Worm (Caenorhabditis elegans) whole organism, L2 larva: ENCODE results near the gene F10E9.4.

Experiments
- C34F6.9 ChIP-seq: fragments of 150-350 bp; optimal IDR thresholded peaks from 2 replicates; lab custom pipeline; 2014; ENCODE audit warnings: missing biosample characterization, missing genetic modification characterization
- Y55F3AM.14 ChIP-seq: fragments of 200-800 bp; sonication (Bioruptor generic); optimal IDR thresholded peaks from 2 replicates; lab custom pipeline; 2018; ENCODE audit warnings: mild to moderate bottlenecking, missing genetic modification characterization, missing compliant biosample characterization
- alr-1 ChIP-seq: fragments of 150-350 bp; optimal IDR thresholded peaks from 2 replicates; lab custom pipeline; 2014; ENCODE audit warnings: missing biosample characterization, missing genetic modification characterization
- ama-1 ChIP-seq: fragments of 150-350 bp; optimal IDR thresholded peaks from 2 replicates; lab custom pipeline; 2018; ENCODE audit warnings: inconsistent platforms
- blmp-1 ChIP-seq: sonication (generic microtip); optimal IDR thresholded peaks from 2 replicates; lab custom pipeline; 2017; ENCODE audit warnings: missing genetic modification characterization, mild to moderate bottlenecking, missing compliant biosample characterization, antibody characterized with exemption, moderate library complexity; ENCODE audit not compliant: insufficient read depth
- ceh-16 ChIP-seq: fragments of 150-350 bp; optimal IDR thresholded peaks from 2 replicates; lab custom pipeline; 2014; ENCODE audit warnings: missing biosample characterization, missing genetic modification characterization
- ceh-82 ChIP-seq: fragments of 150-350 bp; optimal IDR thresholded peaks from 2 replicates; lab custom pipeline; 2014; ENCODE audit warnings: missing biosample characterization, missing genetic modification characterization
- crh-2 ChIP-seq: sonication (generic microtip); optimal IDR thresholded peaks from 2 replicates; lab custom pipeline; 2017; ENCODE audit warnings: missing biosample characterization, missing genetic modification characterization
- dmd-4 ChIP-seq: sonication (generic microtip); optimal IDR thresholded peaks from 2 replicates; lab custom pipeline; 2017; ENCODE audit warnings: missing biosample characterization, missing genetic modification characterization
- egl-27 ChIP-seq: sonication (generic microtip); optimal IDR thresholded peaks from 3 replicates; lab custom pipeline; 2017; ENCODE audit warnings: missing biosample characterization, missing genetic modification reagents, missing genetic modification characterization
- elt-1 ChIP-seq: fragments of 150-350 bp; optimal IDR thresholded peaks from 2 replicates; lab custom pipeline; 2014; ENCODE audit warnings: missing biosample characterization, missing genetic modification characterization
- elt-3 ChIP-seq: sonication (generic microtip); optimal IDR thresholded peaks from 2 replicates; lab custom pipeline; 2017; ENCODE audit warnings: missing biosample characterization, missing genetic modification characterization
- fos-1 ChIP-seq: fragments of 150-350 bp; optimal IDR thresholded peaks from 2 replicates; lab custom pipeline; 2014; ENCODE audit warnings: missing biosample characterization, missing genetic modification characterization
- gmeb-1 ChIP-seq: fragments of 150-350 bp; optimal IDR thresholded peaks from 2 replicates; lab custom pipeline; 2014; ENCODE audit warnings: missing biosample characterization, missing genetic modification characterization
- lin-11 ChIP-seq: fragments of 150-350 bp; sonication (generic microtip); optimal IDR thresholded peaks from 2 replicates; lab custom pipeline; 2014; ENCODE audit warnings: missing biosample characterization, missing genetic modification characterization, inconsistent platforms, mixed read lengths
- lin-39 ChIP-seq: fragments of 150-350 bp; optimal IDR thresholded peaks from 2 replicates; lab custom pipeline; 2014; ENCODE audit warnings: missing biosample characterization, missing genetic modification reagents, missing genetic modification characterization
- mab-5 ChIP-seq: fragments of 150-350 bp; optimal IDR thresholded peaks from 2 replicates; lab custom pipeline; 2014; ENCODE audit warnings: missing biosample characterization, missing genetic modification characterization
- mdl-1 ChIP-seq, 2 experiments: fragments of 150-350 bp in 1 of 2; sonication (generic microtip) in 1 of 2; optimal IDR thresholded peaks; 2 replicates each; lab custom pipeline; 2017; ENCODE audit warnings: missing biosample characterization in 2 of 2, missing genetic modification characterization in 2 of 2
- nhr-10 ChIP-seq: sonication (generic microtip); optimal IDR thresholded peaks from 2 replicates; lab custom pipeline; 2017; ENCODE audit warnings: missing biosample characterization, missing genetic modification characterization
- nhr-11 ChIP-seq: fragments of 150-350 bp; optimal IDR thresholded peaks from 2 replicates; lab custom pipeline; 2014; ENCODE audit warnings: missing biosample characterization, missing genetic modification characterization
- nhr-21 ChIP-seq: fragments of 150-350 bp; optimal IDR thresholded peaks from 2 replicates; lab custom pipeline; 2014; ENCODE audit warnings: missing biosample characterization, missing genetic modification characterization
- nhr-23 ChIP-seq: fragments of 150-350 bp; optimal IDR thresholded peaks from 2 replicates; lab custom pipeline; 2014; ENCODE audit warnings: missing biosample characterization, missing genetic modification reagents, missing genetic modification characterization
- nhr-237 ChIP-seq: fragments of 150-350 bp; optimal IDR thresholded peaks from 2 replicates; lab custom pipeline; 2014; ENCODE audit warnings: missing biosample characterization, missing genetic modification characterization
- nhr-25 ChIP-seq: fragments of 150-350 bp; sonication (generic microtip); optimal IDR thresholded peaks from 3 replicates; lab custom pipeline; 2014; ENCODE audit warnings: missing biosample characterization, missing genetic modification characterization
- nhr-6 ChIP-seq: fragments of 150-350 bp; optimal IDR thresholded peaks from 2 replicates; lab custom pipeline; 2014; ENCODE audit warnings: missing biosample characterization, missing genetic modification characterization
- nhr-77 ChIP-seq: fragments of 150-350 bp; optimal IDR thresholded peaks from 2 replicates; lab custom pipeline; 2014; ENCODE audit warnings: missing biosample characterization, missing genetic modification characterization
- peb-1 ChIP-seq: fragments of 150-350 bp; optimal IDR thresholded peaks from 2 replicates; lab custom pipeline; 2014; ENCODE audit warnings: missing biosample characterization, missing genetic modification characterization
- skn-1 ChIP-seq: sonication (generic microtip); optimal IDR thresholded peaks from 2 replicates; lab custom pipeline; 2017; ENCODE audit warnings: missing biosample characterization, missing genetic modification characterization
- sma-3 ChIP-seq: sonication (generic microtip); optimal IDR thresholded peaks from 2 replicates; lab custom pipeline; 2016; ENCODE audit warnings: missing genetic modification reagents, missing genetic modification characterization, missing compliant biosample characterization
- snpc-4 ChIP-seq: fragments of 150-350 bp; optimal IDR thresholded peaks from 2 replicates; lab custom pipeline; 2014; ENCODE audit warnings: missing biosample characterization, missing genetic modification characterization
- unc-39 ChIP-seq: fragments of 150-350 bp; optimal IDR thresholded peaks from 2 replicates; lab custom pipeline; 2014; ENCODE audit warnings: missing biosample characterization, missing genetic modification characterization
- unc-55 ChIP-seq: fragments of 150-350 bp; sonication (generic microtip); optimal IDR thresholded peaks from 3 replicates; lab custom pipeline; 2014; ENCODE audit warnings: missing biosample characterization, missing genetic modification reagents, missing genetic modification characterization
- ztf-4 ChIP-seq: fragments of 150-350 bp; optimal IDR thresholded peaks from 2 replicates; lab custom pipeline; 2014; ENCODE audit warnings: missing biosample characterization, missing genetic modification characterization

The F10E9.4 gene

DNA sequence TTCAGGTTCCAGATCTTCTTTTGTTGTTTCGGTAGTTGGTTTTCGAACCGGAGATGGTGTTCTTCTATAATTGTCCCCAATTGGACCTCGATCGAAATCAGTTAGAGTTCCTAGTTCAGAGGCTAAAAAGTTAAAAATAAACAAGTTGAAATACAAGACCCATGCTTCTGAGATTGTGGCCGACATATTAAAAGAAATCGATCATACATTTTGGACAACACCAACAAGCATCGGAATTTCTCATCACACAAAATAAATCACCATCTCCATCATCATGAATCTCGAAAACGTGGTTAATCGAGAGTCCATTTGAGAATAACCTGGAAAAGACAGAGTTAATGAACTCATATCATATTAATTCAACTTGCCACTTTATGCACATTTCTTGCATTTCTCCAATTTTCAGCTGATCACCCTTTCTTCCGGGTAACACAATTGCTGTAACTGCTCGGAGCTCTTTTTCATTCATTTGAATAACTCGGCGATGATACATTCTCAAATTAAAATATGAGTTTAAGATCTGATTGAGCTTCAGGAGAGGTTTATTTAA, 36.6 kb upstream of the F10E9.4 start, which contains the start of the genes mps-4 and F09G8.10:
TSS of gene mps-4 (minus strand) at position 101 of the 550 bp plus-strand sequence.
TSS of gene F09G8.10 (minus strand) at position 500 of the 550 bp plus-strand sequence.
- TF ChIP-seq ztf-4 (tag; lab: Kevin White, UChicago): no peak
- TF ChIP-seq mab-5: no peak

ce11 chrIII:8275871-8276270, 32.5 kb upstream of the F10E9.4 start, which contains the start of gene clec-160:
Gene clec-160, minus strand, starts transcription at chrIII:8275971.
- no peak for TF ChIP-seq nhr-23
- TF ChIP-seq C34F6.9: no peak

- TF ChIP-seq elt-1 (tag; lab: Kevin White, UChicago) (no peak), alr-1 (tag; lab: Kevin White, UChicago) (no peak), nhr-23 (no peak), fos-1 (tag; lab: Kevin White, UChicago) (no peak), ama-1 (lab: Kevin White, UChicago) (no peak), ztf-4 (tag; lab: Kevin White, UChicago) (no peak), snpc-4 (no peak), Y55F3AM.14 (GFP tag; lab: Kevin White, UChicago) (no peak), nhr-10 (tag; lab: Kevin White, UChicago) (no peak), blmp-1 (tag; lab: Kevin White, UChicago) (no peak), sma-3 (GFP tag; lab: Kevin White, UChicago) (no peak), elt-3 (tag; lab: Kevin White, UChicago) (no peak), nhr-25 (tag; lab: Kevin White, UChicago) (no peak), nhr-6 (tag; lab: Kevin White, UChicago) (no peak), C34F6.9 (no peak), nhr-237 (tag; lab: Kevin White, UChicago) (no peak)
These were observed 29.5 kb upstream of the F10E9.4 start, which contains the start of gene mig-10 for ce11 chrIII:8278801-8279200. Gene mig-10, plus strand, starts transcription at chrIII:8279101.

DNA sequence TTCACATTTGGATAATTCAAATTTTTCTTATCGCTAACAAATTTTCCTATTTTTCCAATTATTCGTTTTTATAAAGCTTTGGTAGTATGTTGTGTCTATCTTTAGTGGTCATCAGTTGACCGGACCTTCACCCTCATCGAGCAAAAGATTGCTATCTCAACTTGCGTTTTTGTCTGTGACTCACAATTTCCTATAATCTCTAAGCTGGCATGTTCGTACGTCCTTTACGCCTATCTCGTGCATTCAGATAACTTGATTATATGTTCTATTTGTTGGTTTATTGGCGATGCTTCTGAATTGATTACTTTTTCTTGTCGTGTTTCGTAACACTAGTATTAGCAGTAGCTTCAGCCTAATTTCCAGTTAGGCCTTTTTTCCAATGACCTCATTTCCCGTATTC, 28.8 kb upstream of the F10E9.4 start:
- TF ChIP-seq skn-1 (tag; lab: Kevin White, UChicago) (no peak), ztf-4 (tag; lab: Kevin White, UChicago) (no peak), nhr-21 (no peak), nhr-6 (tag; lab: Kevin White, UChicago) (no peak), mab-5 (no peak), unc-39 (tag; lab: Kevin White, UChicago) (no peak), C34F6.9 (no peak), dmd-4 (tag; lab: Kevin White, UChicago) (no peak), nhr-77 (tag; lab: Kevin White, UChicago) (no peak), lin-39 (tag; lab: Kevin White, UChicago) (no peak), fos-1 (tag; lab: Kevin White, UChicago) (no peak), nhr-11 (tag; lab: Kevin White, UChicago) (no peak), ama-1 (lab: Kevin White, UChicago) (no peak), lin-11 (tag; lab: Kevin White, UChicago) (no peak)

ce11 chrIII:8280352-8280751, 28.0 kb upstream of the F10E9.4 start:
- TF ChIP-seq ama-1 (lab: Kevin White, UChicago) (no peak), ceh-16 (tag; lab: Kevin White, UChicago) (no peak), C34F6.9 (peak; percentile 1)

DNA sequence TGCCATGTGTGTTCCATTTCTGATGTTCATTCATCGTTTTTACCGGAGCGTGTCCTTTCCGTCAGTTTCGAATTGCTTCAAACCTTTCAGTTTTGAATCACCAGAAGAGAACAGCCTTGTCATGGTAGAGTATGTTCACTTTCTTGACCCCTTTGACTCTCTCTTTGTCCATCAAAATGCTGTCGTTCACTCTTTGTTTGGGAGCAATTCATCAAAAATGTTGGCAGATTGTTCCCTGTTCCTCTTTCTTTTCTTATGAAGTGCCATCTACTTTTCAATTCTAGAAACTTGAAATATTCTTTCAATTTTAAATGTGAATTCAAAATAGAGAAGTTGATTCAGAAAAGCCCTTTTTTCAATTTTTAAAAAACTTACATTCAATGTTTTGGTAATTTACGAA, 27.0 kb upstream of the F10E9.4 start:
- TF ChIP-seq nhr-10 (tag; lab: Kevin White, UChicago) (no peak), unc-55 (GFP tag; lab: Kevin White, UChicago) (peak; percentile 33)

DNA sequence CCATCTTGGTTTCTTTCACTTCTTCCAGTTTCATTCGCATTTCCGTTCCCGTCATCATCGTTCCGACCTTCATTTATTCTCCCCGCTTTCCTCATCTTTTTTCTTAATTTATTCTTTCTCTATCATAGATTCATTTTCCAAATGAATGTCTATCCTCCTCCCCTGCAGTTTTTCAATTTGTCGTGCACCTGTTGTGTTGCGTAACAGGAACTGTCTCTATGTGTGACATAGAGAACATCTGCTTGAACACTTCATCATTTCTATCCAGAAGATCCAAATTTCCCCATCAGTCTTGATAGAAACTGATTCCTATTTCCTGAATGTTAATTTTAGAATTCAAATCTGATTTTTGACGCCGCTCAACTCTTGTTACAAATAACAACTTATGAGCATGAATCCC, 24.8 kb upstream of the F10E9.4 start:
- no peak for TF ChIP-seq lin-11 (tag; lab: Kevin White, UChicago)
- TF ChIP-seq skn-1 (tag; lab: Kevin White, UChicago): no peak
- no peak for TF ChIP-seq crh-2 (tag; lab: Kevin White, UChicago)
- TF ChIP-seq snpc-4: no peak
- TF ChIP-seq nhr-6 (tag; lab: Kevin White, UChicago): no peak
- TF ChIP-seq mdl-1 (tag; optimal IDR thresholded peaks at IDR 0.05; lab: Kevin White, UChicago): no peak
- TF ChIP-seq unc-55 (GFP tag; lab: Kevin White, UChicago): no peak
- TF ChIP-seq Y55F3AM.14 (GFP tag; lab: Kevin White, UChicago): no peak
- TF ChIP-seq nhr-77 (tag; lab: Kevin White, UChicago): no peak
- no peak for TF ChIP-seq nhr-23
- no peak for TF ChIP-seq ceh-82
- TF ChIP-seq ama-1 (lab: Kevin White, UChicago): no peak
- TF ChIP-seq egl-27 (tag; lab: Kevin White, UChicago): no peak
- no peak for TF ChIP-seq peb-1
- no peak for TF ChIP-seq gmeb-1 (tag; lab: Kevin White, UChicago)
